Worm (Caenorhabditis elegans) whole organism, L4 larva: ENCODE data around the gene tbc-16.

Experiments used
- D1046.2 ChIP-seq: fragments of 200-800 bp; sonication (Bioruptor generic); IDR thresholded peaks from 2 replicates; pipeline ENCODE4 v1.3.6; 2022; ENCODE audit warnings: missing genetic modification characterization, missing compliant biosample characterization
- R02D3.7 ChIP-seq: fragments of 150-350 bp; sonication (generic microtip); optimal IDR thresholded peaks from 3 replicates; lab custom pipeline; 2014; ENCODE audit warnings: missing biosample characterization, missing genetic modification characterization
- Y48G9A.11 ChIP-seq: fragments of 200-800 bp; sonication (Bioruptor generic); IDR thresholded peaks from 2 replicates; pipeline ENCODE4 v1.3.6; 2022; ENCODE audit warnings: missing genetic modification reagents, missing genetic modification characterization, missing compliant biosample characterization
- ama-1 ChIP-seq: fragments of 150-350 bp; optimal IDR thresholded peaks from 2 replicates; lab custom pipeline; 2014; ENCODE audit warnings: inconsistent platforms, mixed read lengths
- ceh-20 ChIP-seq: fragments of 200-800 bp; sonication (Bioruptor generic); IDR thresholded peaks from 2 replicates; pipeline ENCODE4 v1.3.6; 2022; ENCODE audit warnings: missing genetic modification reagents, missing genetic modification characterization, missing compliant biosample characterization
- gei-8 ChIP-seq: fragments of 200-800 bp; sonication (Bioruptor generic); optimal IDR thresholded peaks from 2 replicates; lab custom pipeline; 2018; ENCODE audit warnings: mild to moderate bottlenecking, missing genetic modification characterization, missing compliant biosample characterization
- lin-13 ChIP-seq: fragments of 150-350 bp; optimal IDR thresholded peaks from 2 replicates; lab custom pipeline; 2014; ENCODE audit warnings: missing biosample characterization, missing genetic modification reagents, missing genetic modification characterization
- lin-38 ChIP-seq: fragments of 200-800 bp; sonication (Bioruptor generic); IDR thresholded peaks from 2 replicates; pipeline ENCODE4 v1.3.6; 2022; ENCODE audit warnings: missing genetic modification reagents, missing genetic modification characterization, missing compliant biosample characterization
- mep-1 ChIP-seq: fragments of 150-350 bp; sonication (generic microtip); optimal IDR thresholded peaks from 3 replicates; lab custom pipeline; 2014; ENCODE audit warnings: missing biosample characterization, missing genetic modification characterization
- nhr-11 ChIP-seq: fragments of 150-350 bp; optimal IDR thresholded peaks from 2 replicates; lab custom pipeline; 2014; ENCODE audit warnings: missing biosample characterization, missing genetic modification characterization
- nhr-76 ChIP-seq: fragments of 150-350 bp; optimal IDR thresholded peaks from 2 replicates; lab custom pipeline; 2014; ENCODE audit warnings: missing biosample characterization, missing genetic modification characterization
- nhr-77 ChIP-seq: fragments of 150-350 bp; optimal IDR thresholded peaks from 2 replicates; lab custom pipeline; 2014; ENCODE audit warnings: missing biosample characterization, missing genetic modification characterization
- snpc-4 ChIP-seq: fragments of 150-350 bp; optimal IDR thresholded peaks from 2 replicates; lab custom pipeline; 2014; ENCODE audit warnings: missing biosample characterization, missing genetic modification characterization
- zag-1 ChIP-seq: fragments of 150-350 bp; optimal IDR thresholded peaks from 2 replicates; lab custom pipeline; 2014; ENCODE audit warnings: missing biosample characterization, missing genetic modification characterization

DNA sequence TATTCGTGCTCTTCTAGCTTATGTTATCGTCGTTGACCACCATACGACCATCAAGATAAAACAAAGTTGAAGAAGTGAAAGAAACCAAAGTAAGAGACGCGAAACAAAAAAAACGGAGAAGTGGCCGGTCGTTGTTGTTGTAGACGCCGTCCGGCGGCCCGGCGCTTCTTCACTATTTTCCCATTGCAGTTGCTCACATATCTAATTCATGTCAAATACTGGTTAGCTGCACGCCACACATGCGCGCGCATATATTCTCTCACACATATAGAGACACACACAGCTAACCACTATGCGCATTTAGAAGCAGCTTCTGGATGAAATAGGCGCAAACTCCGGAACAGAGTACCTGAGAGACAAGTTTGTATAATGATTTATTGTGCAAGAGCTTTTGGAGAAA is 29.1 kb upstream of the tbc-16 start:
- TF ChIP-seq ceh-20 (GFP tag; lab: Robert Waterston, UW) = no peak
- TF ChIP-seq nhr-77 = no peak
- TF ChIP-seq R02D3.7 (tag; lab: Kevin White, UChicago) = no peak
- TF ChIP-seq nhr-11 (tag; lab: Kevin White, UChicago) = no peak
- no peak for TF ChIP-seq Y48G9A.11 (GFP tag; lab: Robert Waterston, UW)
- no peak for TF ChIP-seq gei-8 (GFP tag; lab: Kevin White, UChicago)
- no peak for TF ChIP-seq zag-1 (tag; lab: Kevin White, UChicago)
- TF ChIP-seq mep-1 = no peak
- TF ChIP-seq nhr-76 = no peak
- TF ChIP-seq lin-38 (GFP tag; lab: Robert Waterston, UW) = no peak
- no peak for TF ChIP-seq lin-13
- TF ChIP-seq D1046.2 (GFP tag; lab: Robert Waterston, UW) = no peak
- no peak for TF ChIP-seq snpc-4 (tag; lab: Kevin White, UChicago)
- TF ChIP-seq ama-1 = no peak
